Fruit fly (Drosophila melanogaster): ENCODE measurements around the gene Nup154.

The Nup154 gene

dm6 chr2L:11039548-11040144, 35.0 kb downstream of the Nup154 start (continued):
- TF ChIP-seq Deaf1 (tag; optimal IDR thresholded peaks at IDR 0.05) (peak; percentile 21), CG10543 (GFP tag; optimal IDR thresholded peaks at IDR 0.05) (peak; percentile 46), cwo (GFP tag; optimal IDR thresholded peaks at IDR 0.05) (peak; percentile 80), E2f1 (GFP tag; IDR thresholded peaks at IDR 0.05) (no peak), CG18011 (GFP tag; optimal IDR thresholded peaks at IDR 0.05) (no peak), CG10979 (tag; optimal IDR thresholded peaks at IDR 0.05) (no peak), GATAe (GFP tag; conservative IDR thresholded peaks at IDR 0.05) (peak; percentile 50; the same call in 1 of the 2 replicates), CG16863 (GFP tag; optimal IDR thresholded peaks at IDR 0.05) (no peak), lab (GFP tag; optimal IDR thresholded peaks at IDR 0.05) (peak; percentile 42), exex (tag; optimal IDR thresholded peaks at IDR 0.05) (peak; percentile 46), CG6175 (GFP tag; IDR thresholded peaks at IDR 0.05) (no peak), sqz (GFP tag; optimal IDR thresholded peaks at IDR 0.05) (peak; percentile 35), CG10274 (GFP tag; optimal IDR thresholded peaks at IDR 0.05) (peak; percentile 70), Elba2 (GFP tag; optimal IDR thresholded peaks at IDR 0.05) (no peak), yki (optimal IDR thresholded peaks at IDR 0.05) (no peak), CG2678 (tag; optimal IDR thresholded peaks at IDR 0.05) (peak; percentile 12), CG7745 (tag; optimal IDR thresholded peaks at IDR 0.05) (no peak), CG34376 (GFP tag; optimal IDR thresholded peaks at IDR 0.05) (peak; percentile 55), CG15514 (GFP tag; optimal IDR thresholded peaks at IDR 0.05) (peak; percentile 1), D19A (tag; optimal IDR thresholded peaks at IDR 0.05) (peak; percentile 48), Side (GFP tag; optimal IDR thresholded peaks at IDR 0.05) (no peak), Med (GFP tag) (peak; percentile 63), CrebB (tag; optimal IDR thresholded peaks at IDR 0.05) (peak; percentile 21), unc-4 (GFP tag; IDR thresholded peaks at IDR 0.05; ENCODE audit: partially characterized antibody) (no peak), Blimp-1 (GFP tag; optimal IDR thresholded peaks at IDR 0.05) (peak; percentile 23), wor (GFP tag; IDR thresholded peaks at IDR 0.05) (no peak)

dm6 chr2L:11041074-11041473, 36.5 kb downstream of the Nup154 start:
- TF ChIP-seq CG17186 (GFP tag; optimal IDR thresholded peaks at IDR 0.05) (no peak), Dip2 (GFP tag; IDR thresholded peaks at IDR 0.05) (no peak), CG4404 (GFP tag; IDR thresholded peaks at IDR 0.05) (no peak), CG1024 (GFP tag; IDR thresholded peaks at IDR 0.05) (no peak), pb (GFP tag; optimal IDR thresholded peaks at IDR 0.05) (no peak), CG4328 (GFP tag; optimal IDR thresholded peaks at IDR 0.05) (no peak), nau (GFP tag; optimal IDR thresholded peaks at IDR 0.05) (no peak), sisA (GFP tag; IDR thresholded peaks at IDR 0.05) (no peak), gce (GFP tag; IDR thresholded peaks at IDR 0.05) (no peak), abd-A (tag; optimal IDR thresholded peaks at IDR 0.05) (no peak), dimm (GFP tag; IDR thresholded peaks at IDR 0.05) (no peak), CG31224 (GFP tag; IDR thresholded peaks at IDR 0.05) (no peak), Doc3 (GFP tag; IDR thresholded peaks at IDR 0.05; ENCODE audit: partially characterized antibody) (no peak), CG11456 (GFP tag; IDR thresholded peaks at IDR 0.05) (no peak), ham (GFP tag; IDR thresholded peaks at IDR 0.05) (no peak), PHDP (tag; optimal IDR thresholded peaks at IDR 0.05) (no peak), CG3838 (GFP tag; optimal IDR thresholded peaks at IDR 0.05) (no peak), CG12299 (tag; optimal IDR thresholded peaks at IDR 0.05) (no peak), Oaz (GFP tag; IDR thresholded peaks at IDR 0.05) (no peak)
